Worm (Caenorhabditis elegans) whole organism, L1 larva: ENCODE data around the gene ceeh-1.

Source experiments
- aly-2 ChIP-seq: fragments of 150-350 bp; optimal IDR thresholded peaks from 2 replicates; lab custom pipeline; 2014; ENCODE audit warnings: missing biosample characterization, missing genetic modification characterization
- ceh-82 ChIP-seq, 3 experiments: fragments of 150-350 bp in 1 of 3; sonication (generic microtip) in 2 of 3; optimal IDR thresholded peaks; 2 replicates each; lab custom pipeline; 2014 to 2017; ENCODE audit warnings: missing biosample characterization in 3 of 3, missing genetic modification characterization in 3 of 3
- hlh-4 ChIP-seq: sonication (generic microtip); optimal IDR thresholded peaks from 2 replicates; lab custom pipeline; 2016; ENCODE audit warnings: mild to moderate bottlenecking, missing genetic modification characterization, missing compliant biosample characterization
- hpl-2 ChIP-seq: fragments of 150-350 bp; optimal IDR thresholded peaks from 2 replicates; lab custom pipeline; 2014; ENCODE audit warnings: missing biosample characterization, missing genetic modification reagents, missing genetic modification characterization
- lin-13 ChIP-seq: fragments of 150-350 bp; optimal IDR thresholded peaks from 2 replicates; lab custom pipeline; 2014; ENCODE audit warnings: missing biosample characterization, missing genetic modification reagents, missing genetic modification characterization
- lin-15B ChIP-seq: fragments of 150-350 bp; sonication (generic microtip); optimal IDR thresholded peaks from 3 replicates; lab custom pipeline; 2014; ENCODE audit warnings: missing biosample characterization, missing genetic modification characterization
- nhr-237 ChIP-seq: fragments of 150-350 bp; optimal IDR thresholded peaks from 2 replicates; lab custom pipeline; 2014; ENCODE audit warnings: missing biosample characterization, missing genetic modification characterization
- pag-3 ChIP-seq: sonication (generic microtip); optimal IDR thresholded peaks from 2 replicates; lab custom pipeline; 2017; ENCODE audit warnings: missing genetic modification characterization, mild to moderate bottlenecking, missing compliant biosample characterization, antibody characterized with exemption, borderline replicate concordance; ENCODE audit not compliant: insufficient read depth
- rnt-1 ChIP-seq: sonication (generic microtip); optimal IDR thresholded peaks from 2 replicates; lab custom pipeline; 2016; ENCODE audit warnings: mild to moderate bottlenecking, missing genetic modification characterization, moderate library complexity, missing compliant biosample characterization
- snpc-4 ChIP-seq: fragments of 150-350 bp; optimal IDR thresholded peaks from 2 replicates; lab custom pipeline; 2014; ENCODE audit warnings: missing biosample characterization, missing genetic modification characterization
- sox-4 ChIP-seq: sonication (generic microtip); optimal IDR thresholded peaks from 2 replicates; lab custom pipeline; 2016; ENCODE audit warnings: missing genetic modification characterization, missing compliant biosample characterization
- swsn-7 ChIP-seq: sonication (generic microtip); optimal IDR thresholded peaks from 2 replicates; lab custom pipeline; 2016; ENCODE audit warnings: missing genetic modification characterization, missing compliant biosample characterization
- unc-30 ChIP-seq: sonication (generic microtip); optimal IDR thresholded peaks from 2 replicates; lab custom pipeline; 2017; ENCODE audit warnings: missing biosample characterization, missing genetic modification characterization

DNA sequence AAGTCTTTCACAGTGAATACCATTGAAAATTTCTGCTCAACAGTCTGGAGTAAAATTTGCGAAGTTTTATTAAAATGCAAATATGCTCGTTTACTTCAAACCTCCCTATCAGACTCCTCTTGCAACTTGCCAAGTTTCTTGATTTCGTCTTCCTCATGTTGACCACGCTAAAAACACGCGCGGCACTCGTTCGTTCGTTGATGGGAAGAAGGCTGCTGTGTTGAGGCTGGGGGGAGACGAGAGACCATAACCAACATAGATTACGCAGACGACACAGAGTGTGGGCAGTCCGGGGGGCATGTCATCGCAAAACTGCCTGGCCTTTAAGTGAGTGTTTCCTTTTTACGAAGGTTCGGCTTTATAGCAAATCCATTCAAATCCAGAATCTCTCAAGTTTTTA is 11.9 kb upstream of the ceeh-1 start:
- TF ChIP-seq unc-30 (no peak), nhr-237 (tag; lab: Kevin White, UChicago) (no peak), hlh-4 (tag; lab: Kevin White, UChicago) (no peak), pag-3 (tag; lab: Kevin White, UChicago) (no peak), ceh-82 (tag; optimal IDR thresholded peaks at IDR 0.05; lab: Kevin White, UChicago) (peak in 1 of 3 experiments; percentile 59), lin-15B (tag; lab: Kevin White, UChicago) (no peak), swsn-7 (tag; lab: Kevin White, UChicago) (no peak), snpc-4 (no peak), rnt-1 (tag; lab: Kevin White, UChicago) (peak; percentile 43), lin-13 (GFP tag; lab: Kevin White, UChicago) (no peak), aly-2 (tag; lab: Kevin White, UChicago) (no peak), hpl-2 (no peak), sox-4 (no peak)
